Worm (Caenorhabditis elegans): ENCODE results near the gene srw-6.

The srw-6 gene

ce11 chrV:3814009-3814408, 5.6 kb downstream of the srw-6 start:
- TF ChIP-seq F26F4.8 (GFP tag; conservative IDR thresholded peaks at IDR 0.05) (no peak), set-16 (GFP tag; IDR thresholded peaks at IDR 0.05) (peak; percentile 51), Y5F2A.4 (GFP tag; optimal IDR thresholded peaks at IDR 0.05) (no peak), hlh-11 (tag; optimal IDR thresholded peaks at IDR 0.05) (no peak), nhr-6 (tag; optimal IDR thresholded peaks at IDR 0.05) (no peak), attf-4 (tag; optimal IDR thresholded peaks at IDR 0.05) (no peak), aha-1 (tag) (peak; percentile 7)

- TF ChIP-seq unc-62 (GFP tag; optimal IDR thresholded peaks at IDR 0.05 in 1 of 2) (no peak), unc-62 (tag; optimal IDR thresholded peaks at IDR 0.05) (no peak), mdl-1 (tag; optimal IDR thresholded peaks at IDR 0.05) (peak in 1 of 2 experiments; percentile 6), nhr-48 (tag; optimal IDR thresholded peaks at IDR 0.05) (no peak), hlh-11 (tag; optimal IDR thresholded peaks at IDR 0.05) (no peak), nhr-102 (tag; optimal IDR thresholded peaks at IDR 0.05) (no peak), ztf-7 (tag; optimal IDR thresholded peaks at IDR 0.05) (no peak), aha-1 (tag) (no peak), nhr-28 (tag; optimal IDR thresholded peaks at IDR 0.05) (no peak), Y48G9A.11 (GFP tag; IDR thresholded peaks at IDR 0.05) (no peak), lin-15B (tag; optimal IDR thresholded peaks at IDR 0.05) (no peak), dpl-1 (GFP tag; optimal IDR thresholded peaks at IDR 0.05) (no peak), lin-38 (GFP tag; IDR thresholded peaks at IDR 0.05) (no peak), daf-16 (GFP tag; optimal IDR thresholded peaks at IDR 0.05) (no peak), daf-16 (tag; optimal IDR thresholded peaks at IDR 0.05) (no peak), zag-1 (tag; optimal IDR thresholded peaks at IDR 0.05) (no peak), hlh-30 (tag; optimal IDR thresholded peaks at IDR 0.05; ENCODE audit: insufficient read depth) (peak; percentile 46)
Observed at ce11 chrV:3814938-3815337, 6.5 kb downstream of the srw-6 start, which contains the start of gene H10D18.1. Gene H10D18.1 (plus strand): TSS chrV:3815214.

- TF ChIP-seq tra-1 (GFP tag; IDR thresholded peaks at IDR 0.05), result no peak
- no peak for TF ChIP-seq unc-39 (tag; optimal IDR thresholded peaks at IDR 0.05)
- no peak for TF ChIP-seq fos-1 (tag; optimal IDR thresholded peaks at IDR 0.05)
- TF ChIP-seq dve-1 (tag; optimal IDR thresholded peaks at IDR 0.05; ENCODE audit: insufficient read depth), result no peak
- no peak for TF ChIP-seq ZK546.5 (tag; optimal IDR thresholded peaks at IDR 0.05)
- no peak for TF ChIP-seq snpc-4 (tag; optimal IDR thresholded peaks at IDR 0.05)
- no peak for TF ChIP-seq nhr-28 (tag; optimal IDR thresholded peaks at IDR 0.05)
- no peak for TF ChIP-seq ZK337.2 (GFP tag; IDR thresholded peaks at IDR 0.05)
- TF ChIP-seq zag-1 (tag; optimal IDR thresholded peaks at IDR 0.05), result no peak
- TF ChIP-seq lin-13 (GFP tag; optimal IDR thresholded peaks at IDR 0.05), result no peak
Observed at ce11 chrV:3820875-3821274, 12.4 kb downstream of the srw-6 start.

ce11 chrV:3825190-3825589, 16.8 kb downstream of the srw-6 start:
- TF ChIP-seq nhr-11 (tag; optimal IDR thresholded peaks at IDR 0.05) (no peak), aha-1 (tag) (peak; percentile 97)

- no peak for TF ChIP-seq Y5F2A.4 (GFP tag; optimal IDR thresholded peaks at IDR 0.05)
- TF ChIP-seq ctbp-1 (GFP tag; IDR thresholded peaks at IDR 0.05), result no peak
- TF ChIP-seq mdl-1 (tag; optimal IDR thresholded peaks at IDR 0.05), result no peak
- TF ChIP-seq lin-1 (GFP tag; IDR thresholded peaks at IDR 0.05), result no peak
- TF ChIP-seq dmd-6 (GFP tag; IDR thresholded peaks at IDR 0.05), result no peak
- no peak for TF ChIP-seq saeg-2 (GFP tag; IDR thresholded peaks at IDR 0.05)
- TF ChIP-seq nhr-237 (tag; optimal IDR thresholded peaks at IDR 0.05), result no peak
- TF ChIP-seq D1046.2 (GFP tag; IDR thresholded peaks at IDR 0.05), result no peak
- no peak for TF ChIP-seq tra-1 (GFP tag; IDR thresholded peaks at IDR 0.05)
- no peak for TF ChIP-seq T26A8.4 (GFP tag; IDR thresholded peaks at IDR 0.05)
- no peak for TF ChIP-seq skn-1 (tag; optimal IDR thresholded peaks at IDR 0.05)
- no peak for TF ChIP-seq zip-11 (GFP tag; IDR thresholded peaks at IDR 0.05)
- no peak for TF ChIP-seq vab-7 (GFP tag; IDR thresholded peaks at IDR 0.05)
- no peak for TF ChIP-seq ztf-7 (tag; optimal IDR thresholded peaks at IDR 0.05)
- no peak for TF ChIP-seq lin-13 (GFP tag; optimal IDR thresholded peaks at IDR 0.05)
- TF ChIP-seq snpc-1.2 (GFP tag; IDR thresholded peaks at IDR 0.05), result no peak
- no peak for TF ChIP-seq lin-15B (tag; optimal IDR thresholded peaks at IDR 0.05)
- no peak for TF ChIP-seq ceh-32 (tag; optimal IDR thresholded peaks at IDR 0.05; ENCODE audit: poor library complexity)
Observed at ce11 chrV:3831616-3832015, 23.2 kb downstream of the srw-6 start, which contains the start of gene H10D18.5. Gene H10D18.5 (minus strand): TSS chrV:3831716.
